Worm (Caenorhabditis elegans): ENCODE results near the gene pycr-4.

pycr-4 gene

DNA sequence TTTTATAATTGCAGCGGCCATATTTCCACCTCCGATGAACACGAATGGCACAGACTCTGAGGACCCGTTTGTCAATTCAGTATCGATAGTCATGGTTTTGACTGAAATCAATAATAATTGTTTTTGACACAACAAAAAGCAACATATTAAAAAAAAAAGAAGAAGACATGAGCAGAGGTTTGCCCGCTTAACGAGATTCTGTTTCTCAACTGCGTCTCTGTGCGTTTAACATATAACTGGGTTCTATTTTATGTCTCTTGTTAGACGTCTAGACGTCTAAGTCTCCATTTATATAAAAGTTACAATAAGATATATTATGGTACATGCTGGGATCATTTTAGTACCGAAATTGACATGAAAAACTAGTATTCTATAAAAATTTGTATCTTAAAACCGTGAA is at the start of gene pycr-4:
pycr-4 (minus strand) TSS at position 101 of the 400 bp plus-strand sequence.
- TF ChIP-seq unc-62 (GFP tag; optimal IDR thresholded peaks at IDR 0.05), result no peak

DNA sequence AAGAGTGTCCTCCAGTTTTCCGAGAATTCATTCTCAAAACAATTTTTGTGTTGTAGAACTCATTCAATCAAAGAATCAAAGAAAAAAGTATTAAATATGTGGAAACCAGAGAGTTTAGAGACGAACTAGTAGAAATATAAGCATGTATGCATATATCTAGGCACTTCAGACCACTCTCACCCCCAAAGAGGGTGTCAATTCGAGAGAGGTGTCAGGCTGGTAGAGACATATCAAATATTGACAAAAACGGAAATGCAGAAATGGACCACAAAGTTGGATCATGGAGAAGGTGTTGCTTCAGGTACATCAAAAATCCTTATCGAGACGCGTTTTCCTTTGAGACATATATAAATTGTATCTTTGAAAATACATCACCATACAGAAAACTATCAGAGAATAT is 46.6 kb upstream of the pycr-4 start:
- no peak for TF ChIP-seq unc-62 (GFP tag; optimal IDR thresholded peaks at IDR 0.05)

DNA sequence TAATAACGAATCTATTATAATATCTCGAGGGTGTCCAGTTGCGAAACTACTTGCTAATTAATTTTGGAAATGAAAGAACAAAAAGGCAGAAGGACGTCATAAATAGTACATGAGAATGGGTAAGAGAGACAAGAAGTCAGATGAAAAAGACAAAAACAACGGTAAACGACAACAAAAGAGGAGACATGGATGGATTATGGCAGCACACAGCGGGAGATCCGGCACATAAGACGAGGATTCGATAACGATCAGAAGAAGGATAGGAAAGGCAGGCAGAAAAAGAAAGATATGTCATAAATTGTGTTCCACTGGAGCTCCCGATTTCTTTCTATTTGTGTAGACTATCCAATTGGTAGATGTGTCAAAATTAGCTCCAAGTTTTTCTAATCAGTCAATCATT is 44.5 kb upstream of the pycr-4 start:
- no peak for TF ChIP-seq unc-62 (GFP tag; optimal IDR thresholded peaks at IDR 0.05)

DNA sequence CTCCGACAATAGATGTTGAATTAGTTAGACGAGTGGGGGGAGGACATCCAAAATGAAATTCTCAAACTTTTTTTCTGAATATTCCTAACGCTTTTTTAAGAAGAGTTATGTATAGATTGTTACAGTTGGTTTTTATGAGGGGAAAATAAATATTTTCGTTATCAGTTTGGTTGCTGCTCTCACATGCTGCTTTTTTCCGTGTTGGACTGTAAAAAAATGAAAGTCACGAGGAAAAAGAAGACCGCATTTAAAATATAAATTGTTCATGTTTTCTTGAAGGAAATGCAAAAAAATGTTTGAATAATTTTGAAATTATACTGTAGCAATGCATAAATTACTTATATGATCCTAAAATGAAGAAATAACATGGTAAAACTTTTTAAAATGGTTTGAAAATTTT is 43.7 kb upstream of the pycr-4 start:
- TF ChIP-seq unc-62 (GFP tag; optimal IDR thresholded peaks at IDR 0.05), result no peak

- TF ChIP-seq unc-62 (GFP tag; optimal IDR thresholded peaks at IDR 0.05), result no peak
Observed at ce11 chrIV:7520258-7520657, 43.2 kb upstream of the pycr-4 start.

DNA sequence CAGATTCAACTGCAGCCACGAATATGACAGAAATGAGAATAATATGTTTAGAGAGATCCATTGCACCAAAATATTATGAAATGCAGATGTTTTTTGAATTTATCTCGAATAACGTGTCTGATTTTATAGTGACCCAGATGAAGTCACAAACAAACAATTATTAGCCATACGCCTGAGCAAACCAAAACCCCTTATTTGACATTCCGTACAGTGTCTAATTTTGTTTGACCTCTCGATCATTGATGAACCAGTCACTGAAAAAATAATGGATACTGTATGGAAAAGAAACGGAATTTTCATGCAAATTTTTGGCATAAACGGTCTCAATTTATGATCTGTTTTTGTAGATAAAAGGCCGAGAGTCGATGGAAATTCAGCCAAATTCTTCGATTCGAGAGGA is 39.1 kb upstream of the pycr-4 start, which contains the start of the genes R05G6.9 and R05G6.3:
R05G6.9 (minus strand) TSS at position 101 of the 400 bp plus-strand sequence.
R05G6.3 (plus strand) TSS at position 386 of the 400 bp plus-strand sequence.
- TF ChIP-seq unc-62 (GFP tag; optimal IDR thresholded peaks at IDR 0.05), result no peak

ce11 chrIV:7512617-7513233 is 35.6 kb upstream of the pycr-4 start, which contains the start of the genes plc-4 and R05G6.4:
Gene plc-4, minus strand, starts transcription at chrIV:7512667.
Gene R05G6.4, plus strand, starts transcription at chrIV:7513233.
- TF ChIP-seq unc-62 (GFP tag; optimal IDR thresholded peaks at IDR 0.05), result no peak

- TF ChIP-seq unc-62 (GFP tag; optimal IDR thresholded peaks at IDR 0.05), result no peak
Observed at ce11 chrIV:7510829-7511228, 33.7 kb upstream of the pycr-4 start.

ce11 chrIV:7508850-7509249 is 31.8 kb upstream of the pycr-4 start:
- TF ChIP-seq unc-62 (GFP tag; optimal IDR thresholded peaks at IDR 0.05), result no peak

DNA sequence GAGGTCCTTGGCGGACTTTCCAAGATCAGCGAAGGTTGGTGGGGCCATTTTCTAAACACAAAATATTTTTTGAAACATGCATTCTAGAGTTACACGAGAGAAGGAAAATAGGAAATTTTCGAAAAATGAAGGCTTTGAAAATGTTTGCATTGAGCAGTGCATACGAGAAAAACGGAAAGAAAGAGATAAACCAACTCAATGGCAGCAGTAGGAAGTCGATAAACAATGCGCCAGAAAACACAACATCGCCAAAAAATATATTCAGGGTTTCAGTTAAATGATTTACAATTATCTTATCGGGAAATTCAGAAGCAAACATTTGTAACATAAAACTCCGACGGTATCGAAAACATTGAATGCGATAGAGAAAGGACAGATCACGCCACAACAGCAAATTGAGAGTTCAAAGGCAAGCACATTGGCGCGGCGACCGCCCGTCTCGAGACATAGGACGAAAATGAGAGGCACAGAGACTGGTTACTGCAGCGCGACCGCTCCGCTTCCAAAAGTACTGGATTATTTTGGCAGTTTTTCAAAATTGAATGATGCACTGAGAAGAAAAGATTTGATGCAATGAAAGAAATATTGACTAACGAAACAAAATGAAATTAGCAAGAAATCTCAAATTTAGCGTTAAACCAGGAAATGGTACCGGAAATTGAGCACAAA is 30.9 kb upstream of the pycr-4 start, which contains the start of the genes vdac-1 and R05G6.5:
vdac-1 (minus strand) TSS at position 51 of the 669 bp plus-strand sequence.
R05G6.5 (plus strand) TSS at position 527 of the 669 bp plus-strand sequence.
- TF ChIP-seq unc-62 (GFP tag; optimal IDR thresholded peaks at IDR 0.05), result no peak

- no peak for TF ChIP-seq unc-62 (GFP tag; optimal IDR thresholded peaks at IDR 0.05)
Observed at ce11 chrIV:7507305-7507704, 30.2 kb upstream of the pycr-4 start.

- TF ChIP-seq unc-62 (GFP tag; optimal IDR thresholded peaks at IDR 0.05), result no peak
Observed at ce11 chrIV:7506711-7507110, 29.6 kb upstream of the pycr-4 start.

ce11 chrIV:7505866-7506488 is 28.9 kb upstream of the pycr-4 start:
- TF ChIP-seq unc-62 (GFP tag; optimal IDR thresholded peaks at IDR 0.05), result no peak

ce11 chrIV:7503322-7503721 is 26.2 kb upstream of the pycr-4 start, which contains the start of gene glt-6:
Gene glt-6, plus strand, starts transcription at chrIV:7503622.
- TF ChIP-seq unc-62 (GFP tag; optimal IDR thresholded peaks at IDR 0.05), result no peak

- TF ChIP-seq unc-62 (GFP tag; optimal IDR thresholded peaks at IDR 0.05), result no peak
Observed at ce11 chrIV:7501337-7501736, 24.2 kb upstream of the pycr-4 start, which contains the start of gene F55G1.15. Gene F55G1.15, minus strand, starts transcription at chrIV:7501437.

- no peak for TF ChIP-seq unc-62 (GFP tag; optimal IDR thresholded peaks at IDR 0.05)
Observed at ce11 chrIV:7500924-7501323, 23.8 kb upstream of the pycr-4 start.

Measured in whole organism, dauer.